Fruit fly (Drosophila melanogaster): ENCODE data around the gene Pi4KIIIalpha.

dm6 chrX:2624525-2625006, at the start of gene Pi4KIIIalpha, which contains the start of gene brv3:
- TF ChIP-seq sv (GFP tag; optimal IDR thresholded peaks at IDR 0.05) (no peak), CG9705 (GFP tag; optimal IDR thresholded peaks at IDR 0.05) (no peak), Hr83 (GFP tag; optimal IDR thresholded peaks at IDR 0.05; ENCODE audit: poor library complexity, severe bottlenecking) (no peak), usp (GFP tag; optimal IDR thresholded peaks at IDR 0.05) (no peak), Myc (optimal IDR thresholded peaks at IDR 0.05) (no peak), Abd-B (GFP tag; optimal IDR thresholded peaks at IDR 0.05) (no peak), HLH106 (tag; optimal IDR thresholded peaks at IDR 0.05) (no peak), lola (GFP tag; optimal IDR thresholded peaks at IDR 0.05) (no peak), Dfd (GFP tag; optimal IDR thresholded peaks at IDR 0.05) (no peak), GATAd (GFP tag; optimal IDR thresholded peaks at IDR 0.05) (no peak), pan (optimal IDR thresholded peaks at IDR 0.05) (no peak), OdsH (GFP tag; optimal IDR thresholded peaks at IDR 0.05) (no peak)

Data from whole organism, wandering third instar larva.